Fruit fly (Drosophila melanogaster): Measurements from ENCODE around the gene RnpS1.

RnpS1 gene

dm6 chr3R:9555334-9555974 is 3.6 kb downstream of the RnpS1 start, which contains the start of the genes CG9386 and BckdhA (continued):
- TF ChIP-seq CG8290 (GFP tag; optimal IDR thresholded peaks at IDR 0.05) (peak; percentile 61), CG8290 (tag; optimal IDR thresholded peaks at IDR 0.05) (peak; percentile 53 to 82), Ets97D (GFP tag; optimal IDR thresholded peaks at IDR 0.05) (peak; percentile 35), en (GFP tag; optimal IDR thresholded peaks at IDR 0.05) (no peak), HHEX (GFP tag; optimal IDR thresholded peaks at IDR 0.05) (peak; percentile 32), NK7.1 (GFP tag; optimal IDR thresholded peaks at IDR 0.05) (no peak), HLH54F (GFP tag; optimal IDR thresholded peaks at IDR 0.05) (peak; percentile 60), CG10321 (GFP tag; IDR thresholded peaks at IDR 0.05) (no peak), Vsx1 (GFP tag; optimal IDR thresholded peaks at IDR 0.05) (no peak), CG13424 (tag; optimal IDR thresholded peaks at IDR 0.05) (peak; percentile 58), CG12299 (tag; optimal IDR thresholded peaks at IDR 0.05) (no peak), CG8359 (GFP tag; optimal IDR thresholded peaks at IDR 0.05; ENCODE audit: borderline replicate concordance) (no peak), CG6791 (GFP tag; IDR thresholded peaks at IDR 0.05; ENCODE audit: partially characterized antibody) (peak; percentile 12; the same call in 1 of the 3 replicates), stwl (tag; optimal IDR thresholded peaks at IDR 0.05) (no peak), emc (GFP tag; optimal IDR thresholded peaks at IDR 0.05) (no peak), z (GFP tag; IDR thresholded peaks at IDR 0.05) (no peak), fd3F (GFP tag; optimal IDR thresholded peaks at IDR 0.05) (peak; percentile 7), NC2α (GFP tag; optimal IDR thresholded peaks at IDR 0.05) (no peak), CG14965 (GFP tag; optimal IDR thresholded peaks at IDR 0.05; ENCODE audit: borderline replicate concordance) (no peak), ewg (GFP tag; optimal IDR thresholded peaks at IDR 0.05) (no peak), Lhr (GFP tag; optimal IDR thresholded peaks at IDR 0.05) (no peak), CG16863 (GFP tag; optimal IDR thresholded peaks at IDR 0.05) (peak; percentile 5), zen (tag; optimal IDR thresholded peaks at IDR 0.05) (peak; percentile 5), CG14710 (tag; optimal IDR thresholded peaks at IDR 0.05) (peak; percentile 66), Sin3A (optimal IDR thresholded peaks at IDR 0.05) (peak; percentile 24), Ptx1 (GFP tag; IDR thresholded peaks at IDR 0.05) (peak; percentile 47; the same call in 1 of the 2 replicates), CG1832 (GFP tag; optimal IDR thresholded peaks at IDR 0.05) (no peak), CG12104 (GFP tag; optimal IDR thresholded peaks at IDR 0.05) (peak; percentile 53), CG11504 (tag; optimal IDR thresholded peaks at IDR 0.05) (no peak), CG10274 (GFP tag; optimal IDR thresholded peaks at IDR 0.05) (no peak), twi (tag; optimal IDR thresholded peaks at IDR 0.05) (no peak), danr (GFP tag; IDR thresholded peaks at IDR 0.05) (no peak), sna (GFP tag; IDR thresholded peaks at IDR 0.05; ENCODE audit: partially characterized antibody) (no peak; the same call in none of the 2 replicates), CG17802 (tag; optimal IDR thresholded peaks at IDR 0.05) (no peak), pros (GFP tag; optimal IDR thresholded peaks at IDR 0.05) (no peak), schlank (tag; optimal IDR thresholded peaks at IDR 0.05) (no peak), CG13624 (GFP tag; optimal IDR thresholded peaks at IDR 0.05) (peak; percentile 68), CG14667 (GFP tag; IDR thresholded peaks at IDR 0.05) (no peak), ara (GFP tag; IDR thresholded peaks at IDR 0.05) (no peak), CG33213 (GFP tag; optimal IDR thresholded peaks at IDR 0.05) (peak; percentile 17), bab2 (GFP tag; optimal IDR thresholded peaks at IDR 0.05) (peak; percentile 65), CG17912 (GFP tag; optimal IDR thresholded peaks at IDR 0.05) (no peak), ac (GFP tag; optimal IDR thresholded peaks at IDR 0.05) (no peak), Neu2 (GFP tag; optimal IDR thresholded peaks at IDR 0.05; ENCODE audit: borderline replicate concordance) (no peak), Hmx (GFP tag; optimal IDR thresholded peaks at IDR 0.05) (peak; percentile 32), Ssrp (tag; optimal IDR thresholded peaks at IDR 0.05) (peak; percentile 35), amos (GFP tag; IDR thresholded peaks at IDR 0.05; ENCODE audit: partially characterized antibody) (peak; percentile 67; the same call in 1 of the 2 replicates), Sox102F (GFP tag; optimal IDR thresholded peaks at IDR 0.05) (no peak), MESR4 (GFP tag; optimal IDR thresholded peaks at IDR 0.05) (peak; percentile 68), CG10209 (GFP tag; optimal IDR thresholded peaks at IDR 0.05) (peak; percentile 32)
